Fruit fly (Drosophila melanogaster): ENCODE data around the gene PolD1.
A peak's percentile ranks its signal among the peaks of the same experiment; 100 is the strongest.

Gene PolD1

DNA sequence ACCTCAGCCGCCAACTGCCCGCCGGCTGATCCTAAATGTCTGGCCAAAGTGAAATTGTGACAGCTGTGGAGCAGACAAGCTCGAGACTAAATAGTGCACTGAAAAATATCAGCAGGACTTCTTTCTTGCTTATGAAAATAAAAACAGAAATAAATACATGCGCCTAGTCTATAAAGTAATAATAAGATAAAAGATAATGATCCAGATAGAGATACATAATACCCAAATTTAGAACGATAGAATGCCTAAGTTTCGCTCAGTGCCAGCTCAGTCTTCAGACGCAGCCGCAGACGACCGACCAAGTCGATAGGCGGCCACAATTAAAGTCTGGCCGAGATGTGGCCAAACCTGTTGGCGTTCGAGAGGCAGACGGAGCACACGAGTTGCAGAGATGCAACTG lies 46.8 kb downstream of the PolD1 start (continued):
- TF ChIP-seq Awh (GFP tag; IDR thresholded peaks at IDR 0.05) (peak; percentile 66; the same call in 1 of the 2 replicates), sd (tag; optimal IDR thresholded peaks at IDR 0.05) (no peak), chn (GFP tag; optimal IDR thresholded peaks at IDR 0.05) (peak; percentile 38), run (tag; optimal IDR thresholded peaks at IDR 0.05) (peak; percentile 13), CG12071 (GFP tag; optimal IDR thresholded peaks at IDR 0.05) (no peak), CG9797 (GFP tag; optimal IDR thresholded peaks at IDR 0.05) (no peak), caup (GFP tag; optimal IDR thresholded peaks at IDR 0.05; ENCODE audit: severe bottlenecking) (peak; percentile 6), Jarid2 (GFP tag; optimal IDR thresholded peaks at IDR 0.05) (no peak), Usf (GFP tag; optimal IDR thresholded peaks at IDR 0.05) (no peak), Meics (GFP tag; optimal IDR thresholded peaks at IDR 0.05) (peak; percentile 0), CG2199 (GFP tag; IDR thresholded peaks at IDR 0.05) (no peak), shn (GFP tag; optimal IDR thresholded peaks at IDR 0.05) (no peak), YL-1 (GFP tag; optimal IDR thresholded peaks at IDR 0.05) (no peak), esg (GFP tag; conservative IDR thresholded peaks at IDR 0.05) (peak; percentile 78), E2f1 (GFP tag; IDR thresholded peaks at IDR 0.05) (peak; percentile 44), CG14667 (GFP tag; IDR thresholded peaks at IDR 0.05) (peak; percentile 24; the same call in 1 of the 2 replicates), sens (GFP tag) (peak; percentile 93), CG6791 (GFP tag; IDR thresholded peaks at IDR 0.05; ENCODE audit: partially characterized antibody) (no peak), Xbp1 (GFP tag; optimal IDR thresholded peaks at IDR 0.05) (peak; percentile 70), CG12236 (GFP tag; optimal IDR thresholded peaks at IDR 0.05) (peak; percentile 11), prd (optimal IDR thresholded peaks at IDR 0.05) (no peak), prd (GFP tag; IDR thresholded peaks at IDR 0.05) (peak; percentile 77; the same call in 2 of the 3 replicates), CG13296 (GFP tag; optimal IDR thresholded peaks at IDR 0.05) (no peak), CG11695 (GFP tag; IDR thresholded peaks at IDR 0.05) (0 out of 3 replicates have a peak, but pooled peaks have one; percentile 39), CG17186 (GFP tag; optimal IDR thresholded peaks at IDR 0.05) (no peak), Nf-YC (tag; optimal IDR thresholded peaks at IDR 0.05) (peak; percentile 5), bab2 (GFP tag; optimal IDR thresholded peaks at IDR 0.05) (peak; percentile 33), CkIIα-i1 (GFP tag; IDR thresholded peaks at IDR 0.05) (peak; percentile 47; the same call in 1 of the 2 replicates), nau (GFP tag; optimal IDR thresholded peaks at IDR 0.05) (peak; percentile 53), lbe (GFP tag; optimal IDR thresholded peaks at IDR 0.05) (peak; percentile 69), NC2β (GFP tag; optimal IDR thresholded peaks at IDR 0.05) (no peak), CG12391 (tag; optimal IDR thresholded peaks at IDR 0.05) (peak; percentile 72), Hr51 (GFP tag; optimal IDR thresholded peaks at IDR 0.05) (peak in 1 of 2 experiments; percentile 70), CG12659 (GFP tag; optimal IDR thresholded peaks at IDR 0.05) (peak; percentile 38), CG2889 (GFP tag; IDR thresholded peaks at IDR 0.05) (0 out of 3 replicates have a peak, but pooled peaks have one; percentile 41), CG9727 (GFP tag; optimal IDR thresholded peaks at IDR 0.05) (peak; percentile 15), ems (GFP tag; optimal IDR thresholded peaks at IDR 0.05) (peak; percentile 52), fru (optimal IDR thresholded peaks at IDR 0.05) (no peak), inv (GFP tag; IDR thresholded peaks at IDR 0.05; ENCODE audit: partially characterized antibody) (no peak), CG15073 (GFP tag; optimal IDR thresholded peaks at IDR 0.05) (no peak), CG11456 (GFP tag; IDR thresholded peaks at IDR 0.05) (0 out of 3 replicates have a peak, but pooled peaks have one; percentile 40), Ets65A (GFP tag) (peak; percentile 94), CG2116 (GFP tag; optimal IDR thresholded peaks at IDR 0.05) (no peak), NK7.1 (GFP tag; optimal IDR thresholded peaks at IDR 0.05) (no peak), sens-2 (GFP tag; IDR thresholded peaks at IDR 0.05) (peak; percentile 61), scrt (GFP tag; optimal IDR thresholded peaks at IDR 0.05) (no peak), CG16779 (GFP tag; IDR thresholded peaks at IDR 0.05) (no peak), CG17829 (tag; optimal IDR thresholded peaks at IDR 0.05) (peak; percentile 57), mam (GFP tag; optimal IDR thresholded peaks at IDR 0.05) (peak; percentile 14), Deaf1 (tag; optimal IDR thresholded peaks at IDR 0.05) (peak; percentile 7), CG12219 (GFP tag; optimal IDR thresholded peaks at IDR 0.05) (peak; percentile 39)
